Fruit fly (Drosophila melanogaster) whole organism: Measurements from ENCODE around the gene sit.
A peak's percentile ranks its signal among the peaks of the same experiment; 100 is the strongest.

Experiments used
- CG8478 ChIP-seq: fragments of >200 bp; optimal IDR thresholded peaks from 2 replicates; lab custom pipeline; 2018; ENCODE audit warnings: inconsistent platforms
- Dll ChIP-seq: fragments of >200 bp; optimal IDR thresholded peaks from 2 replicates; lab custom pipeline; 2017
- EcR ChIP-seq, 2 experiments: fragments of >200 bp; optimal IDR thresholded peaks; 2 replicates each; lab custom pipeline; 2017; ENCODE audit warnings: missing biosample characterization in 2 of 2, missing genetic modification characterization in 2 of 2, missing genetic modification reagents in 2 of 2
- pan ChIP-seq: fragments of >200 bp; optimal IDR thresholded peaks from 2 replicates; lab custom pipeline; 2017
- psq ChIP-seq: fragments of >200 bp; optimal IDR thresholded peaks from 2 replicates; lab custom pipeline; 2017
- usp ChIP-seq: fragments of >200 bp; optimal IDR thresholded peaks from 2 replicates; lab custom pipeline; 2017; ENCODE audit warnings: missing biosample characterization, missing genetic modification characterization, mixed read lengths

sit gene

dm6 chr3R:22536504-22537423 is 25.6 kb downstream of the sit start:
- TF ChIP-seq usp (GFP tag; lab: Kevin White, UChicago) (no peak), Dll (lab: Kevin White, UChicago) (no peak), psq (lab: Kevin White, UChicago) (no peak), EcR (GFP tag; optimal IDR thresholded peaks at IDR 0.05; lab: Kevin White, UChicago) (no peak), CG8478 (no peak), pan (lab: Kevin White, UChicago) (no peak)

- no peak for TF ChIP-seq Dll (lab: Kevin White, UChicago)
- no peak for TF ChIP-seq pan (lab: Kevin White, UChicago)
- no peak for TF ChIP-seq psq (lab: Kevin White, UChicago)
- TF ChIP-seq usp (GFP tag; lab: Kevin White, UChicago) = no peak
- TF ChIP-seq EcR (GFP tag; optimal IDR thresholded peaks at IDR 0.05; lab: Kevin White, UChicago) = no peak
- no peak for TF ChIP-seq CG8478
These were observed 26.4 kb downstream of the sit start for dm6 chr3R:22535945-22536344.

- TF ChIP-seq EcR (GFP tag; optimal IDR thresholded peaks at IDR 0.05; lab: Kevin White, UChicago) (no peak), CG8478 (no peak), Dll (lab: Kevin White, UChicago) (no peak), usp (GFP tag; lab: Kevin White, UChicago) (no peak), pan (lab: Kevin White, UChicago) (no peak), psq (lab: Kevin White, UChicago) (no peak)
These were observed 28.1 kb downstream of the sit start for dm6 chr3R:22533973-22534931.

dm6 chr3R:22531801-22532200 is 30.6 kb downstream of the sit start, which contains the start of gene CG33093:
TSS of gene CG33093 (minus strand) at chr3R:22531922.
- no peak for TF ChIP-seq EcR (GFP tag; optimal IDR thresholded peaks at IDR 0.05; lab: Kevin White, UChicago)
- TF ChIP-seq psq (lab: Kevin White, UChicago) = no peak
- TF ChIP-seq usp (GFP tag; lab: Kevin White, UChicago) = no peak
- TF ChIP-seq CG8478 = no peak
- TF ChIP-seq pan (lab: Kevin White, UChicago) = no peak
- TF ChIP-seq Dll (lab: Kevin White, UChicago) = no peak

dm6 chr3R:22530305-22530704 is 32.1 kb downstream of the sit start, which contains the start of gene CG33099:
TSS of gene CG33099 (minus strand) at chr3R:22530572.
- no peak for TF ChIP-seq CG8478
- TF ChIP-seq usp (GFP tag; lab: Kevin White, UChicago) = no peak
- no peak for TF ChIP-seq EcR (GFP tag; optimal IDR thresholded peaks at IDR 0.05; lab: Kevin White, UChicago)
- no peak for TF ChIP-seq Dll (lab: Kevin White, UChicago)
- no peak for TF ChIP-seq pan (lab: Kevin White, UChicago)
- TF ChIP-seq psq (lab: Kevin White, UChicago) = no peak

- TF ChIP-seq EcR (GFP tag; optimal IDR thresholded peaks at IDR 0.05; lab: Kevin White, UChicago) = no peak
- no peak for TF ChIP-seq psq (lab: Kevin White, UChicago)
- TF ChIP-seq pan (lab: Kevin White, UChicago) = no peak
- TF ChIP-seq Dll (lab: Kevin White, UChicago) = no peak
- TF ChIP-seq usp (GFP tag; lab: Kevin White, UChicago) = no peak
- no peak for TF ChIP-seq CG8478
These were observed 33.9 kb downstream of the sit start, which contains the start of gene CG5346 for dm6 chr3R:22528264-22529158. TSS of gene CG5346 (minus strand) at chr3R:22528663.

- no peak for TF ChIP-seq Dll (lab: Kevin White, UChicago)
- no peak for TF ChIP-seq CG8478
- TF ChIP-seq EcR (GFP tag; optimal IDR thresholded peaks at IDR 0.05; lab: Kevin White, UChicago) = no peak
- no peak for TF ChIP-seq usp (GFP tag; lab: Kevin White, UChicago)
- TF ChIP-seq psq (lab: Kevin White, UChicago) = no peak
- no peak for TF ChIP-seq pan (lab: Kevin White, UChicago)
These were observed 34.7 kb downstream of the sit start for dm6 chr3R:22527636-22528148.

dm6 chr3R:22527192-22527591 is 35.2 kb downstream of the sit start:
- no peak for TF ChIP-seq psq (lab: Kevin White, UChicago)
- no peak for TF ChIP-seq pan (lab: Kevin White, UChicago)
- no peak for TF ChIP-seq EcR (GFP tag; optimal IDR thresholded peaks at IDR 0.05; lab: Kevin White, UChicago)
- TF ChIP-seq usp (GFP tag; lab: Kevin White, UChicago) = no peak
- TF ChIP-seq Dll (lab: Kevin White, UChicago) = no peak
- no peak for TF ChIP-seq CG8478

- TF ChIP-seq EcR (GFP tag; optimal IDR thresholded peaks at IDR 0.05; lab: Kevin White, UChicago) (peak in 1 of 2 experiments; percentile 73), usp (GFP tag; lab: Kevin White, UChicago) (no peak), CG8478 (no peak)
These were observed 35.9 kb downstream of the sit start for dm6 chr3R:22526353-22526907.
